Worm (Caenorhabditis elegans) whole organism, L4 larva: ENCODE data around the gene sym-3.

Experiments used
- ceh-82 ChIP-seq: sonication (generic microtip); optimal IDR thresholded peaks from 2 replicates; lab custom pipeline; 2017; ENCODE audit warnings: missing biosample characterization, missing genetic modification characterization
- ctbp-1 ChIP-seq: fragments of 200-800 bp; sonication (Bioruptor generic); IDR thresholded peaks from 2 replicates; pipeline ENCODE4 v1.3.6; 2022; ENCODE audit warnings: missing genetic modification reagents, missing genetic modification characterization, missing compliant biosample characterization
- daf-19 ChIP-seq: fragments of 200-800 bp; sonication (Bioruptor generic); conservative IDR thresholded peaks from 2 replicates; pipeline ENCODE4 v1.3.6; 2022; ENCODE audit warnings: missing genetic modification characterization, missing compliant biosample characterization
- dve-1 ChIP-seq: sonication (generic microtip); optimal IDR thresholded peaks from 2 replicates; lab custom pipeline; 2017; ENCODE audit warnings: antibody characterized with exemption, mild to moderate bottlenecking, missing genetic modification characterization, missing compliant biosample characterization; ENCODE audit not compliant: insufficient read depth
- hlh-30 ChIP-seq: sonication (generic microtip); optimal IDR thresholded peaks from 2 replicates; lab custom pipeline; 2017; ENCODE audit warnings: antibody characterized with exemption, mild to moderate bottlenecking, missing genetic modification characterization, missing compliant biosample characterization; ENCODE audit not compliant: insufficient read depth
- jun-1 ChIP-seq: fragments of 150-350 bp; optimal IDR thresholded peaks from 2 replicates; lab custom pipeline; 2014; ENCODE audit warnings: missing biosample characterization, missing genetic modification reagents, missing genetic modification characterization
- lin-15B ChIP-seq: fragments of 150-350 bp; sonication (generic microtip); optimal IDR thresholded peaks from 3 replicates; lab custom pipeline; 2014; ENCODE audit warnings: missing biosample characterization, missing genetic modification characterization
- lin-38 ChIP-seq: fragments of 200-800 bp; sonication (Bioruptor generic); IDR thresholded peaks from 2 replicates; pipeline ENCODE4 v1.3.6; 2022; ENCODE audit warnings: missing genetic modification reagents, missing genetic modification characterization, missing compliant biosample characterization
- madf-9 ChIP-seq: fragments of 200-800 bp; sonication (Bioruptor generic); conservative IDR thresholded peaks from 2 replicates; pipeline ENCODE4 v1.3.6; 2022; ENCODE audit warnings: missing genetic modification reagents, missing genetic modification characterization, missing compliant biosample characterization
- nhr-11 ChIP-seq: fragments of 150-350 bp; optimal IDR thresholded peaks from 2 replicates; lab custom pipeline; 2014; ENCODE audit warnings: missing biosample characterization, missing genetic modification characterization
- pha-4 ChIP-seq, 2 experiments: fragments of 150-350 bp in 1 of 2; fragments of 200-800 bp in 1 of 2; sonication (Bioruptor generic) in 1 of 2; IDR thresholded peaks in 1 of 2; optimal IDR thresholded peaks in 1 of 2; 2 replicates each; pipeline versions ENCODE4 v1.3.6 to Lab custom; 2014 to 2022; ENCODE audit warnings: missing genetic modification characterization in 2 of 2, missing genetic modification reagents in 2 of 2, missing biosample characterization in 1 of 2, missing compliant biosample characterization in 1 of 2
- unc-130 ChIP-seq: sonication (generic microtip); optimal IDR thresholded peaks from 2 replicates; lab custom pipeline; 2016; ENCODE audit warnings: missing genetic modification reagents, missing genetic modification characterization, missing compliant biosample characterization
- ztf-11 ChIP-seq: fragments of 150-350 bp; optimal IDR thresholded peaks from 2 replicates; lab custom pipeline; 2014; ENCODE audit warnings: missing biosample characterization, missing genetic modification characterization

ce11 chrX:5775804-5776252 lies 2.3 kb downstream of the sym-3 start:
- no peak for TF ChIP-seq jun-1
- no peak for TF ChIP-seq unc-130 (GFP tag; lab: Kevin White, UChicago)
- TF ChIP-seq nhr-11 (tag; lab: Kevin White, UChicago) = peak; percentile 62
- peak; percentile 61 for TF ChIP-seq hlh-30
- TF ChIP-seq ceh-82 (tag; lab: Kevin White, UChicago) = no peak
- TF ChIP-seq ctbp-1 = 0 out of 2 replicates have a peak, but pooled peaks have one; percentile 42
- no peak for TF ChIP-seq ztf-11
- no peak for TF ChIP-seq daf-19 (GFP tag; lab: Robert Waterston, UW)
- peak; percentile 63 for TF ChIP-seq dve-1 (tag; lab: Kevin White, UChicago)
- no peak for TF ChIP-seq pha-4 (GFP tag; IDR thresholded peaks at IDR 0.05; lab: Robert Waterston, UW)
- no peak for TF ChIP-seq pha-4 (tag; optimal IDR thresholded peaks at IDR 0.05; lab: Kevin White, UChicago)
- no peak for TF ChIP-seq lin-15B
- no peak for TF ChIP-seq lin-38 (GFP tag; lab: Robert Waterston, UW)
- no peak for TF ChIP-seq madf-9
